Worm (Caenorhabditis elegans): ENCODE measurements around the gene C05D9.7.

- no peak for TF ChIP-seq lin-13 (GFP tag; optimal IDR thresholded peaks at IDR 0.05)
- no peak for TF ChIP-seq nhr-237 (tag; optimal IDR thresholded peaks at IDR 0.05)
- no peak for TF ChIP-seq blmp-1 (tag; optimal IDR thresholded peaks at IDR 0.05; ENCODE audit: insufficient read depth)
- no peak for TF ChIP-seq ZK546.5 (tag; optimal IDR thresholded peaks at IDR 0.05)
- no peak for TF ChIP-seq snpc-4 (tag; optimal IDR thresholded peaks at IDR 0.05)
- no peak for TF ChIP-seq nhr-25 (tag; optimal IDR thresholded peaks at IDR 0.05)
- no peak for TF ChIP-seq ceh-82 (tag; optimal IDR thresholded peaks at IDR 0.05)
- no peak for TF ChIP-seq unc-39 (tag; optimal IDR thresholded peaks at IDR 0.05)
- no peak for TF ChIP-seq R02D3.7 (tag; optimal IDR thresholded peaks at IDR 0.05)
- TF ChIP-seq elt-1 (tag; optimal IDR thresholded peaks at IDR 0.05), result no peak
- no peak for TF ChIP-seq skn-1 (tag; optimal IDR thresholded peaks at IDR 0.05)
- no peak for TF ChIP-seq dmd-4 (tag; optimal IDR thresholded peaks at IDR 0.05)
These were observed 6.2 kb upstream of the C05D9.7 start, which contains the start of gene lmp-2 for ce11 chrX:1125426-1125825.

All from whole organism, L2 larva.